Worm (Caenorhabditis elegans) whole organism, L4 larva: ENCODE measurements around the gene snpc-3.1.

ENCODE experiments used
- F10B5.3 ChIP-seq: sonication (generic microtip); optimal IDR thresholded peaks from 2 replicates; lab custom pipeline; 2016; ENCODE audit warnings: mild to moderate bottlenecking, missing genetic modification characterization, missing compliant biosample characterization
- F26F4.8 ChIP-seq: fragments of 200-800 bp; sonication (Bioruptor generic); conservative IDR thresholded peaks from 2 replicates; pipeline ENCODE4 v1.3.6; 2022; ENCODE audit warnings: missing genetic modification characterization, missing compliant biosample characterization
- T20F7.1 ChIP-seq: fragments of 200-800 bp; sonication (Bioruptor generic); optimal IDR thresholded peaks from 2 replicates; lab custom pipeline; 2018; ENCODE audit warnings: mild to moderate bottlenecking, missing genetic modification characterization, missing compliant biosample characterization
- T26A8.4 ChIP-seq: fragments of 200-800 bp; sonication (Bioruptor generic); IDR thresholded peaks from 2 replicates; pipeline ENCODE4 v1.3.6; 2022; ENCODE audit warnings: missing genetic modification characterization, missing compliant biosample characterization
- Y48G9A.11 ChIP-seq: fragments of 200-800 bp; sonication (Bioruptor generic); IDR thresholded peaks from 2 replicates; pipeline ENCODE4 v1.3.6; 2022; ENCODE audit warnings: missing genetic modification reagents, missing genetic modification characterization, missing compliant biosample characterization
- Y5F2A.4 ChIP-seq: fragments of 200-800 bp; sonication (Bioruptor generic); optimal IDR thresholded peaks from 2 replicates; lab custom pipeline; 2018; ENCODE audit warnings: mild to moderate bottlenecking, missing genetic modification characterization, missing compliant biosample characterization
- aha-1 ChIP-seq: fragments of 150-350 bp; peaks from one replicate; lab custom pipeline; 2014; ENCODE audit warnings: missing biosample characterization, missing genetic modification characterization
- ama-1 ChIP-seq: fragments of 150-350 bp; optimal IDR thresholded peaks from 2 replicates; lab custom pipeline; 2014; ENCODE audit warnings: inconsistent platforms, mixed read lengths
- arid-1 ChIP-seq: fragments of 200-800 bp; sonication (Bioruptor generic); conservative IDR thresholded peaks from 2 replicates; pipeline ENCODE4 v1.3.6; 2022; ENCODE audit warnings: missing genetic modification reagents, missing genetic modification characterization, missing compliant biosample characterization
- ceh-62 ChIP-seq: sonication (generic microtip); optimal IDR thresholded peaks from 2 replicates; lab custom pipeline; 2017; ENCODE audit warnings: missing biosample characterization, missing genetic modification characterization
- dmd-8 ChIP-seq: fragments of 200-800 bp; sonication (Bioruptor generic); IDR thresholded peaks from 2 replicates; pipeline ENCODE4 v1.3.6; 2022; ENCODE audit warnings: missing genetic modification characterization, missing compliant biosample characterization
- dmd-9 ChIP-seq: fragments of 200-800 bp; sonication (Bioruptor generic); IDR thresholded peaks from 2 replicates; pipeline ENCODE4 v1.3.6; 2022; ENCODE audit warnings: missing genetic modification reagents, missing genetic modification characterization, missing compliant biosample characterization
- fkh-10 ChIP-seq: fragments of 150-350 bp; optimal IDR thresholded peaks from 2 replicates; lab custom pipeline; 2014; ENCODE audit warnings: missing biosample characterization, missing genetic modification reagents, missing genetic modification characterization
- fos-1 ChIP-seq: fragments of 150-350 bp; optimal IDR thresholded peaks from 2 replicates; lab custom pipeline; 2014; ENCODE audit warnings: missing biosample characterization, missing genetic modification characterization
- hmg-1.1 ChIP-seq: fragments of 200-800 bp; sonication (Bioruptor generic); IDR thresholded peaks from 2 replicates; pipeline ENCODE4 v1.3.6; 2022; ENCODE audit warnings: missing genetic modification reagents, missing genetic modification characterization, missing compliant biosample characterization
- jun-1 ChIP-seq: fragments of 150-350 bp; optimal IDR thresholded peaks from 2 replicates; lab custom pipeline; 2014; ENCODE audit warnings: missing biosample characterization, missing genetic modification reagents, missing genetic modification characterization
- lin-29 ChIP-seq: fragments of 200-800 bp; sonication (Bioruptor generic); IDR thresholded peaks from 2 replicates; pipeline ENCODE4 v1.3.6; 2022; ENCODE audit warnings: missing genetic modification reagents, missing genetic modification characterization, missing compliant biosample characterization
- lsy-2 ChIP-seq, 2 experiments: fragments of 150-350 bp in 1 of 2; sonication (generic microtip) in 1 of 2; optimal IDR thresholded peaks; 2 replicates each; lab custom pipeline; 2014 to 2017; ENCODE audit warnings: missing biosample characterization in 2 of 2, missing genetic modification characterization in 2 of 2
- mdt-29 ChIP-seq: fragments of 200-800 bp; sonication (Bioruptor generic); IDR thresholded peaks from 2 replicates; pipeline ENCODE4 v1.3.6; 2022; ENCODE audit warnings: missing genetic modification reagents, missing genetic modification characterization, missing compliant biosample characterization
- mep-1 ChIP-seq: fragments of 150-350 bp; sonication (generic microtip); optimal IDR thresholded peaks from 3 replicates; lab custom pipeline; 2014; ENCODE audit warnings: missing biosample characterization, missing genetic modification characterization
- mxl-2 ChIP-seq: fragments of 200-800 bp; sonication (Bioruptor generic); conservative IDR thresholded peaks from 2 replicates; pipeline ENCODE4 v1.3.6; 2022; ENCODE audit warnings: missing genetic modification reagents, missing genetic modification characterization, missing compliant biosample characterization
- mxl-3 ChIP-seq: fragments of 200-800 bp; sonication (Bioruptor generic); optimal IDR thresholded peaks from 2 replicates; lab custom pipeline; 2018; ENCODE audit warnings: mild to moderate bottlenecking, missing genetic modification characterization, missing compliant biosample characterization
- nhr-25 ChIP-seq: sonication (generic microtip); optimal IDR thresholded peaks from 2 replicates; lab custom pipeline; 2017; ENCODE audit warnings: missing genetic modification characterization, mild to moderate bottlenecking, missing compliant biosample characterization, antibody characterized with exemption, moderate library complexity, borderline replicate concordance; ENCODE audit not compliant: insufficient read depth
- nhr-77 ChIP-seq: fragments of 150-350 bp; optimal IDR thresholded peaks from 2 replicates; lab custom pipeline; 2014; ENCODE audit warnings: missing biosample characterization, missing genetic modification characterization
- pha-4 ChIP-seq, 2 experiments: fragments of 150-350 bp in 1 of 2; fragments of 200-800 bp in 1 of 2; sonication (Bioruptor generic) in 1 of 2; IDR thresholded peaks in 1 of 2; optimal IDR thresholded peaks in 1 of 2; 2 replicates each; pipeline versions ENCODE4 v1.3.6 to Lab custom; 2014 to 2022; ENCODE audit warnings: missing genetic modification characterization in 2 of 2, missing genetic modification reagents in 2 of 2, missing biosample characterization in 1 of 2, missing compliant biosample characterization in 1 of 2
- php-3 ChIP-seq: fragments of 200-800 bp; sonication (Bioruptor generic); IDR thresholded peaks from 2 replicates; pipeline ENCODE4 v1.3.6; 2022; ENCODE audit warnings: missing genetic modification reagents, missing genetic modification characterization, missing compliant biosample characterization
- pqm-1 ChIP-seq: sonication (generic microtip); optimal IDR thresholded peaks from 2 replicates; lab custom pipeline; 2017; ENCODE audit warnings: missing biosample characterization, missing genetic modification characterization
- rbr-2 ChIP-seq: sonication (generic microtip); optimal IDR thresholded peaks from 2 replicates; lab custom pipeline; 2016; ENCODE audit warnings: missing genotype, missing genetic modification characterization, missing compliant biosample characterization
- sdz-12 ChIP-seq: fragments of 200-800 bp; sonication (Bioruptor generic); optimal IDR thresholded peaks from 2 replicates; lab custom pipeline; 2018; ENCODE audit warnings: mild to moderate bottlenecking, missing genetic modification characterization, missing compliant biosample characterization
- skn-1 ChIP-seq: fragments of 150-350 bp; optimal IDR thresholded peaks from 2 replicates; lab custom pipeline; 2014; ENCODE audit warnings: missing biosample characterization, missing genetic modification characterization
- snpc-4 ChIP-seq: fragments of 150-350 bp; optimal IDR thresholded peaks from 2 replicates; lab custom pipeline; 2014; ENCODE audit warnings: missing biosample characterization, missing genetic modification characterization
- spr-3 ChIP-seq: fragments of 200-800 bp; sonication (Bioruptor generic); optimal IDR thresholded peaks from 2 replicates; lab custom pipeline; 2018; ENCODE audit warnings: mild to moderate bottlenecking, missing genetic modification characterization, missing compliant biosample characterization
- tra-1 ChIP-seq: fragments of 200-800 bp; sonication (Bioruptor generic); IDR thresholded peaks from 2 replicates; pipeline ENCODE4 v1.3.6; 2022; ENCODE audit warnings: missing genetic modification reagents, missing genetic modification characterization, missing compliant biosample characterization
- unc-62 ChIP-seq, 3 experiments: fragments of 150-350 bp in 1 of 3; sonication (generic microtip); optimal IDR thresholded peaks in 2 of 3; peaks in 1 of 3; 1 replicate in 1 of 3; 2 replicates in 2 of 3; lab custom pipeline; 2014 to 2017; ENCODE audit warnings: missing biosample characterization in 3 of 3, missing genetic modification characterization in 3 of 3, missing genetic modification reagents in 3 of 3, missing genotype in 1 of 3
- zip-11 ChIP-seq: fragments of 200-800 bp; sonication (Bioruptor generic); IDR thresholded peaks from 2 replicates; pipeline ENCODE4 v1.3.6; 2022; ENCODE audit warnings: missing genetic modification characterization, missing compliant biosample characterization

Gene snpc-3.1

DNA sequence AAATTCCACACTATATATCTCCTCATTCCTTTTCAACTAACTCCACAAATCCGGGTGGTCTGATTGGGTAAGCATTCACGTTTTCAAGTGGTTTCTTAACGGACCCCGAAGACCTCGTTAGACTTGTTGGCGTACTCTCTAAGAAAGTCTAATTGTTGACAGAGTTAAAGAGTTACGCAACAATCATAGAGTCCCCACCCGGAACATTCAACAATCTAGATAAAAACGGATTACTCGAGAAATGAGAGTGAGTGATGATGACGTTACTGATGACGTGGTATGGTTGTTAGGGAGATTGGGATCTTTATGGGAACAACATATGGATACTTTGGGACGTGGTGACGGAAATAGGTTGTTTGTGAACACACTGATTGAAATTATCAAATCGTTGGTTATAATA is 16.6 kb upstream of the snpc-3.1 start:
- TF ChIP-seq unc-62 (GFP tag; optimal IDR thresholded peaks at IDR 0.05 in 1 of 2; lab: Kevin White, UChicago) (peak in 1 of 2 experiments; percentile 98), unc-62 (tag; optimal IDR thresholded peaks at IDR 0.05; lab: Kevin White, UChicago) (no peak), sdz-12 (no peak)

DNA sequence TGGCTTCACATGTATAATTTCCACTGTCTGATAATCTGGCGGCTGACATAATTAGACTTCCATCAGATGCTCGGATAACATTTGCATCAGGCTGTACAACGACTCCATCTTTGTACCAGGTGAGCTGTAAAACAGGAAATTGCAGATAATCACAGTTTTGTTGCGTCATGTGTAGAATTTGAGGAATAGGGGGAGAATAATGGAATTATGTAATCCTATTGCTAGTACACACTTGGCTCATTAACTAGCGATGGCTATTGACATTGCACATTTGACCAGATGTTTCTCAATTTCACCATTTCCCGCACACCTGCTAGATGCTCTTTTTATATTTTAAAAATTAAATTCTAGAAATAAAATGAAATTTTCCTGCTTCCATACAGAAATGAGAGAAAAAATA is 15.4 kb upstream of the snpc-3.1 start:
- TF ChIP-seq mep-1: no peak
- TF ChIP-seq mxl-3 (GFP tag; lab: Kevin White, UChicago): no peak
- TF ChIP-seq dmd-9 (GFP tag; lab: Robert Waterston, UW): no peak
- TF ChIP-seq dmd-8 (GFP tag; lab: Robert Waterston, UW): no peak
- TF ChIP-seq lsy-2 (tag; optimal IDR thresholded peaks at IDR 0.05; lab: Kevin White, UChicago): no peak
- TF ChIP-seq pha-4 (GFP tag; IDR thresholded peaks at IDR 0.05; lab: Robert Waterston, UW): no peak
- TF ChIP-seq pha-4 (tag; optimal IDR thresholded peaks at IDR 0.05; lab: Kevin White, UChicago): no peak
- TF ChIP-seq F26F4.8 (GFP tag; lab: Robert Waterston, UW): no peak
- TF ChIP-seq hmg-1.1 (GFP tag; lab: Robert Waterston, UW): no peak
- no peak for TF ChIP-seq Y48G9A.11 (GFP tag; lab: Robert Waterston, UW)
- no peak for TF ChIP-seq ceh-62 (tag; lab: Kevin White, UChicago)
- TF ChIP-seq F10B5.3 (tag; lab: Kevin White, UChicago): no peak
- TF ChIP-seq pqm-1 (tag; lab: Kevin White, UChicago): no peak
- TF ChIP-seq mxl-2 (GFP tag; lab: Robert Waterston, UW): no peak
- no peak for TF ChIP-seq aha-1
- no peak for TF ChIP-seq T26A8.4 (GFP tag; lab: Robert Waterston, UW)
- no peak for TF ChIP-seq fos-1 (tag; lab: Kevin White, UChicago)
- no peak for TF ChIP-seq fkh-10
- TF ChIP-seq php-3: no peak
- TF ChIP-seq mdt-29 (GFP tag; lab: Robert Waterston, UW): no peak

DNA sequence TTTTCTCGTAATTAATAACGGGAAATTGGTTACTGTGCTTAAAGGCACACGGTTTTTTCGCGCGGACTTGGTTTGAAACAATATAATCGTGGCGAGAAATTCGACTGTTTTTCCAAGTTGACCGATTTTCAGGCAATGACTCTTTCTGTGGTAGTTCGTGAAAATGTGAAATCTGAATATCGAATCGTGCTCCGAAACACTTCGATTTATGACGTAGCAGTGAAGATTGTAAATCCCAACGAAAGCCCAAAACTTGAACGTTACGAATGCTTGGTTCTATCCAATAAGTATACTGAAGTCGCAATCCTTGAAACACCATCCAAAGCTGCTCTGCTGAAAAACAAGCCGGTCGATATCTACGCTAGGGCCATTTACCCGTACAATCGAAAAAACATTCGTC is 8.0 kb upstream of the snpc-3.1 start:
- no peak for TF ChIP-seq T20F7.1
- TF ChIP-seq unc-62 (GFP tag; optimal IDR thresholded peaks at IDR 0.05 in 1 of 2; lab: Kevin White, UChicago): peak in 1 of 2 experiments; percentile 77
- TF ChIP-seq unc-62 (tag; optimal IDR thresholded peaks at IDR 0.05; lab: Kevin White, UChicago): no peak

ce11 chrIV:5493692-5494091 is 7.6 kb upstream of the snpc-3.1 start, which contains the start of gene B0273.1:
Gene B0273.1 (plus strand): TSS chrIV:5493992.
- TF ChIP-seq nhr-25 (tag; lab: Kevin White, UChicago) (no peak), ama-1 (lab: Kevin White, UChicago) (no peak)

- TF ChIP-seq nhr-77: no peak
- TF ChIP-seq Y5F2A.4 (GFP tag; lab: Kevin White, UChicago): no peak
- TF ChIP-seq skn-1 (tag; lab: Kevin White, UChicago): no peak
- no peak for TF ChIP-seq arid-1 (GFP tag; lab: Robert Waterston, UW)
- no peak for TF ChIP-seq spr-3 (GFP tag; lab: Kevin White, UChicago)
- TF ChIP-seq aha-1: no peak
- no peak for TF ChIP-seq rbr-2
- no peak for TF ChIP-seq zip-11 (GFP tag; lab: Robert Waterston, UW)
- TF ChIP-seq jun-1 (tag; lab: Kevin White, UChicago): no peak
- TF ChIP-seq lin-29 (GFP tag; lab: Robert Waterston, UW): no peak
- TF ChIP-seq tra-1 (GFP tag; lab: Robert Waterston, UW): no peak
- TF ChIP-seq Y48G9A.11 (GFP tag; lab: Robert Waterston, UW): no peak
- no peak for TF ChIP-seq snpc-4 (tag; lab: Kevin White, UChicago)
Measured at ce11 chrIV:5493135-5493534, 7.1 kb upstream of the snpc-3.1 start.
